Fruit fly (Drosophila melanogaster): ENCODE data around the gene CG13857.

The CG13857 gene

dm6 chr3R:22368777-22369214 is 25.1 kb downstream of the CG13857 start (continued):
- TF ChIP-seq Hr51 (GFP tag; optimal IDR thresholded peaks at IDR 0.05), result peak; percentile 34 to 65
- peak; percentile 85 for TF ChIP-seq Hmr (GFP tag; optimal IDR thresholded peaks at IDR 0.05)
- TF ChIP-seq D19B (GFP tag; optimal IDR thresholded peaks at IDR 0.05), result peak; percentile 94
- peak in 1 of 2 experiments; percentile 9 for TF ChIP-seq Eip74EF (GFP tag; optimal IDR thresholded peaks at IDR 0.05)
- TF ChIP-seq CG6854 (GFP tag; optimal IDR thresholded peaks at IDR 0.05), result peak; percentile 46
- TF ChIP-seq ranshi (GFP tag; IDR thresholded peaks at IDR 0.05), result peak; percentile 81; the same call in 1 of the 2 replicates
- TF ChIP-seq B-H2 (GFP tag; optimal IDR thresholded peaks at IDR 0.05), result peak; percentile 36
- TF ChIP-seq CG10366 (GFP tag; IDR thresholded peaks at IDR 0.05), result peak; percentile 76
- peak; percentile 37 for TF ChIP-seq Six4 (GFP tag; optimal IDR thresholded peaks at IDR 0.05)
- peak; percentile 29; the same call in 1 of the 3 replicates for TF ChIP-seq H15 (GFP tag; IDR thresholded peaks at IDR 0.05)
- peak; percentile 72 for TF ChIP-seq BtbVII (GFP tag; optimal IDR thresholded peaks at IDR 0.05)
- peak; percentile 45; the same call in 1 of the 3 replicates for TF ChIP-seq CG7357 (GFP tag; IDR thresholded peaks at IDR 0.05)
- peak; percentile 14 for TF ChIP-seq Chrac-16 (GFP tag; optimal IDR thresholded peaks at IDR 0.05)
- TF ChIP-seq Aef1 (GFP tag; IDR thresholded peaks at IDR 0.05), result peak; percentile 84
- peak; percentile 61; the same call in 1 of the 2 replicates for TF ChIP-seq ap (GFP tag; IDR thresholded peaks at IDR 0.05)
- TF ChIP-seq CG18764 (GFP tag; optimal IDR thresholded peaks at IDR 0.05), result peak; percentile 5
- no peak for TF ChIP-seq prd (optimal IDR thresholded peaks at IDR 0.05)
- TF ChIP-seq prd (GFP tag; IDR thresholded peaks at IDR 0.05), result peak; percentile 78
- peak; percentile 19 for TF ChIP-seq CG8359 (GFP tag; optimal IDR thresholded peaks at IDR 0.05; ENCODE audit: borderline replicate concordance)
- TF ChIP-seq CG43689 (GFP tag; IDR thresholded peaks at IDR 0.05), result peak; percentile 28; the same call in 1 of the 2 replicates
- TF ChIP-seq stc (GFP tag; IDR thresholded peaks at IDR 0.05), result peak; percentile 48
- TF ChIP-seq CG9817 (tag; optimal IDR thresholded peaks at IDR 0.05), result peak; percentile 60
- peak; percentile 60 for TF ChIP-seq Taf1 (GFP tag; IDR thresholded peaks at IDR 0.05)
- TF ChIP-seq CkIIα-i1 (GFP tag; IDR thresholded peaks at IDR 0.05), result no peak
- no peak for TF ChIP-seq unc-4 (GFP tag; IDR thresholded peaks at IDR 0.05; ENCODE audit: partially characterized antibody)
- TF ChIP-seq CG5180 (GFP tag; optimal IDR thresholded peaks at IDR 0.05), result peak; percentile 25
- TF ChIP-seq en (GFP tag; optimal IDR thresholded peaks at IDR 0.05), result no peak
- peak; percentile 74 for TF ChIP-seq CG2889 (GFP tag; IDR thresholded peaks at IDR 0.05)
- no peak for TF ChIP-seq hbn (GFP tag; IDR thresholded peaks at IDR 0.05; ENCODE audit: partially characterized antibody)
- TF ChIP-seq Awh (GFP tag; IDR thresholded peaks at IDR 0.05), result peak; percentile 56; the same call in 1 of the 2 replicates
- TF ChIP-seq CG32532 (GFP tag; IDR thresholded peaks at IDR 0.05), result peak; percentile 79
- TF ChIP-seq abd-A (tag; optimal IDR thresholded peaks at IDR 0.05), result no peak
- peak; percentile 78 for TF ChIP-seq CG14050 (GFP tag; IDR thresholded peaks at IDR 0.05)
- TF ChIP-seq CG12744 (GFP tag; optimal IDR thresholded peaks at IDR 0.05), result no peak
- TF ChIP-seq sug (tag; optimal IDR thresholded peaks at IDR 0.05), result peak; percentile 63
- peak; percentile 73 for TF ChIP-seq esg (GFP tag; conservative IDR thresholded peaks at IDR 0.05)
- peak; percentile 49 for TF ChIP-seq HHEX (GFP tag; optimal IDR thresholded peaks at IDR 0.05)
- peak; percentile 61 for TF ChIP-seq org-1 (GFP tag; optimal IDR thresholded peaks at IDR 0.05)
- TF ChIP-seq CG13296 (GFP tag; optimal IDR thresholded peaks at IDR 0.05), result peak; percentile 59
- no peak for TF ChIP-seq Abd-B (GFP tag; optimal IDR thresholded peaks at IDR 0.05)
- TF ChIP-seq eyg (GFP tag; optimal IDR thresholded peaks at IDR 0.05), result peak; percentile 45
- 0 out of 2 replicates have a peak, but pooled peaks have one; percentile 39 for TF ChIP-seq gt (GFP tag; IDR thresholded peaks at IDR 0.05)
- peak; percentile 79 for TF ChIP-seq CG3847 (GFP tag; IDR thresholded peaks at IDR 0.05)
- peak in 1 of 2 experiments; percentile 73 for TF ChIP-seq Pdp1 (GFP tag; optimal IDR thresholded peaks at IDR 0.05)
- peak; percentile 67 for TF ChIP-seq CG8924 (tag; optimal IDR thresholded peaks at IDR 0.05)
- TF ChIP-seq scrt (GFP tag; optimal IDR thresholded peaks at IDR 0.05), result peak; percentile 96
- peak; percentile 3 for TF ChIP-seq Bdp1 (GFP tag; optimal IDR thresholded peaks at IDR 0.05)
- TF ChIP-seq so (GFP tag; IDR thresholded peaks at IDR 0.05), result peak; percentile 77; the same call in 2 of the 3 replicates
- no peak for TF ChIP-seq sc (optimal IDR thresholded peaks at IDR 0.05)
- TF ChIP-seq sc (GFP tag; optimal IDR thresholded peaks at IDR 0.05), result peak; percentile 17
